Fruit fly (Drosophila melanogaster): ENCODE measurements around the gene CG5890.

The CG5890 gene

dm6 chr3R:25884301-25884700, 28.3 kb downstream of the CG5890 start (continued):
- TF ChIP-seq CG8924 (tag; optimal IDR thresholded peaks at IDR 0.05) (peak; percentile 80), bbx (GFP tag; IDR thresholded peaks at IDR 0.05; ENCODE audit: partially characterized antibody) (no peak), Ptx1 (GFP tag; IDR thresholded peaks at IDR 0.05) (peak; percentile 49), repo (GFP tag; optimal IDR thresholded peaks at IDR 0.05) (no peak), Dfd (GFP tag; optimal IDR thresholded peaks at IDR 0.05) (no peak), gcm2 (GFP tag; optimal IDR thresholded peaks at IDR 0.05) (no peak), CG1792 (GFP tag; optimal IDR thresholded peaks at IDR 0.05) (no peak), tx (GFP tag; optimal IDR thresholded peaks at IDR 0.05) (no peak), Hey (tag; optimal IDR thresholded peaks at IDR 0.05) (no peak), ewg (GFP tag; optimal IDR thresholded peaks at IDR 0.05) (peak; percentile 40), lola (GFP tag; optimal IDR thresholded peaks at IDR 0.05) (peak in 1 of 3 experiments; percentile 82), zfh2 (GFP tag; optimal IDR thresholded peaks at IDR 0.05) (no peak), CG15601 (tag; optimal IDR thresholded peaks at IDR 0.05) (peak; percentile 79), CG18476 (GFP tag; optimal IDR thresholded peaks at IDR 0.05) (peak; percentile 34), Mrtf (GFP tag; IDR thresholded peaks at IDR 0.05) (no peak), HLH3B (GFP tag; IDR thresholded peaks at IDR 0.05) (peak; percentile 67), seq (GFP tag; IDR thresholded peaks at IDR 0.05) (no peak), HLHmδ (GFP tag; optimal IDR thresholded peaks at IDR 0.05) (no peak), CG17361 (GFP tag; IDR thresholded peaks at IDR 0.05) (peak; percentile 90), vvl (GFP tag; IDR thresholded peaks at IDR 0.05) (peak; percentile 72), crc (GFP tag; optimal IDR thresholded peaks at IDR 0.05) (no peak), gce (GFP tag; IDR thresholded peaks at IDR 0.05) (peak; percentile 45; the same call in 1 of the 3 replicates), fd102C (GFP tag; optimal IDR thresholded peaks at IDR 0.05) (peak; percentile 14), CG14014 (GFP tag; IDR thresholded peaks at IDR 0.05) (0 out of 2 replicates have a peak, but pooled peaks have one; percentile 32), CG34376 (GFP tag; optimal IDR thresholded peaks at IDR 0.05) (no peak), CG10654 (GFP tag; optimal IDR thresholded peaks at IDR 0.05) (peak; percentile 35), Sry-δ (GFP tag; optimal IDR thresholded peaks at IDR 0.05) (no peak), gfzf (GFP tag; optimal IDR thresholded peaks at IDR 0.05) (no peak), Antp (GFP tag; optimal IDR thresholded peaks at IDR 0.05) (no peak), Tbp (GFP tag; optimal IDR thresholded peaks at IDR 0.05) (no peak), chif (GFP tag; optimal IDR thresholded peaks at IDR 0.05) (peak in 1 of 2 experiments; percentile 33), ind (GFP tag; optimal IDR thresholded peaks at IDR 0.05) (peak; percentile 50), Stat92E (GFP tag; optimal IDR thresholded peaks at IDR 0.05) (peak in 1 of 3 experiments; percentile 50), CG18599 (GFP tag; optimal IDR thresholded peaks at IDR 0.05) (no peak), ttk (GFP tag; IDR thresholded peaks at IDR 0.05) (peak; percentile 49; the same call in 1 of the 2 replicates), chm (GFP tag; IDR thresholded peaks at IDR 0.05) (no peak), yki (optimal IDR thresholded peaks at IDR 0.05) (no peak), NK7.1 (GFP tag; optimal IDR thresholded peaks at IDR 0.05) (no peak), CG3995 (GFP tag; optimal IDR thresholded peaks at IDR 0.05) (no peak), CG12744 (GFP tag; optimal IDR thresholded peaks at IDR 0.05) (no peak), CG3163 (GFP tag; optimal IDR thresholded peaks at IDR 0.05) (no peak), tna (GFP tag; IDR thresholded peaks at IDR 0.05; ENCODE audit: partially characterized antibody) (no peak), Rx (GFP tag; IDR thresholded peaks at IDR 0.05) (no peak), CG2678 (tag; optimal IDR thresholded peaks at IDR 0.05) (peak; percentile 80), lilli (GFP tag; optimal IDR thresholded peaks at IDR 0.05) (peak; percentile 3), run (tag; optimal IDR thresholded peaks at IDR 0.05) (peak; percentile 69), Mes4 (GFP tag; optimal IDR thresholded peaks at IDR 0.05) (no peak), CG34224 (GFP tag; IDR thresholded peaks at IDR 0.05; ENCODE audit: partially characterized antibody) (no peak), sqz (GFP tag; optimal IDR thresholded peaks at IDR 0.05) (peak; percentile 45), CG10462 (GFP tag; optimal IDR thresholded peaks at IDR 0.05) (peak; percentile 9), CG9876 (GFP tag; optimal IDR thresholded peaks at IDR 0.05) (no peak), danr (GFP tag; IDR thresholded peaks at IDR 0.05) (no peak)
